Worm (Caenorhabditis elegans) whole organism, mixed stage, embryonic: ENCODE measurements around the gene rpl-25.1.

Source experiments
- ces-1 ChIP-seq: fragments of 150-350 bp; optimal IDR thresholded peaks from 2 replicates; lab custom pipeline; 2014; ENCODE audit warnings: missing biosample characterization, missing genetic modification reagents, missing genetic modification characterization
- nhr-12 ChIP-seq: fragments of 150-350 bp; optimal IDR thresholded peaks from 2 replicates; lab custom pipeline; 2014; ENCODE audit warnings: missing biosample characterization, missing genetic modification characterization
- nhr-28 ChIP-seq: fragments of 150-350 bp; optimal IDR thresholded peaks from 2 replicates; lab custom pipeline; 2014; ENCODE audit warnings: missing biosample characterization, missing genetic modification characterization
- pha-4 ChIP-seq: fragments of 150-350 bp; optimal IDR thresholded peaks from 2 replicates; lab custom pipeline; 2018; ENCODE audit warnings: missing biosample characterization, missing genetic modification reagents, missing genetic modification characterization
- snpc-4 ChIP-seq: fragments of 150-350 bp; optimal IDR thresholded peaks from 2 replicates; lab custom pipeline; 2014; ENCODE audit warnings: missing biosample characterization, missing genetic modification characterization
- sptf-1 ChIP-seq: sonication (generic microtip); optimal IDR thresholded peaks from 2 replicates; lab custom pipeline; 2017; ENCODE audit warnings: mild to moderate bottlenecking, missing genetic modification characterization, moderate library complexity, missing compliant biosample characterization

- TF ChIP-seq pha-4 (tag; lab: Kevin White, UChicago) (no peak), nhr-12 (no peak), snpc-4 (tag; lab: Kevin White, UChicago) (no peak), ces-1 (GFP tag; lab: Kevin White, UChicago) (no peak), nhr-28 (tag; lab: Kevin White, UChicago) (no peak), sptf-1 (no peak)
Observed at ce11 chrX:4732752-4733151, 17.8 kb downstream of the rpl-25.1 start, which contains the start of gene aman-1.
